Worm (Caenorhabditis elegans): ENCODE data around the gene nipa-1.

- TF ChIP-seq lsy-12 (tag; optimal IDR thresholded peaks at IDR 0.05) (no peak), aly-2 (tag; optimal IDR thresholded peaks at IDR 0.05) (no peak), unc-62 (GFP tag; optimal IDR thresholded peaks at IDR 0.05) (no peak)
Measured at ce11 chrIII:3174985-3175384, 48.1 kb upstream of the nipa-1 start, which contains the start of gene R148.3.
